Fruit fly (Drosophila melanogaster) ovary, adult (tissue): ENCODE data around the gene CG46426.

Experiments used
- CG17801 ChIP-seq: fragments of 200-800 bp; optimal IDR thresholded peaks from 2 replicates; lab custom pipeline; 2019; ENCODE audit warnings: missing biosample characterization, mild to moderate bottlenecking, missing genetic modification characterization, moderate library complexity; ENCODE audit not compliant: partially characterized antibody

CG46426 gene

DNA sequence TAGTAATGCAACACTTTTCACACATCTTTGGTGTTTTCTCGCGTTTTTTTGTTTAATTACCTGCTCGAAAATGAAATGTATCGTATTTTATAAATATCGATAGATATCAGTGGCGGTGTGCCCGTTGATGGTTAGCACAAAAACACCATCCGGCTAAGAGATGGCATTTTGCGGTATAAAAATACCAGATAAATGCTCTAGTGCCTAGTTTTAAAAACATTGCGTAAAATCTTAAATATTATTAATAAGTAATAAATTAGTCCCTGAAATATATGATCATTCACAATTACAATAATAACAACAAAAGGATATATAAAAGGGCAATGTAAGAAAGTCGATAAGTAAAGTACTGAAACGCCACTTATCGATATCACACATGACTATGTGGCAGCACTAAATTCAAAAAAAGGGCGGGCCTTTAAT lies 29.0 kb upstream of the CG46426 start, which contains the start of gene CycY:
CycY (minus strand) TSS at position 116 of the 423 bp plus-strand sequence.
- TF ChIP-seq CG17801 (GFP tag; lab: Kevin White, UChicago), result no peak

DNA sequence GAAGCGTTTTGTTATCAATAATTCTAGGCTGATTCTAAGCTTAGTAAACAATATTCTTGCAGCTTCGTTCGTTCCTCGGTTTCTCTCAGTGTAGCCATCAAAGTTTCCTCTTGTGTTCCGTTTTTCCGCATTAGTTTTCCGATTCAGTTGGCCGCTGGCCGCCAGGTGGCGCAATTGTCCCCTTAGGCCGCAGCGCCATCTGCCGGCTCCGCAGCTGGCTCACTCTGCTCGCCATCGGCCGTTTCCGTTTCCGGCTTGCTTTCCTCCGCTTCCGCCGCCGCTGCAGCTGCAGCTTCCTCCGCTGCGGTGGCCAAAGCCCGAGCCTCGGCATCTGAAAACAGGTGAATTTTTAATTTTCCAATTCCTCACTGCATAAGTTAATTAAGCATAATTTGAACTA lies 26.3 kb upstream of the CG46426 start:
- no peak for TF ChIP-seq CG17801 (GFP tag; lab: Kevin White, UChicago)

DNA sequence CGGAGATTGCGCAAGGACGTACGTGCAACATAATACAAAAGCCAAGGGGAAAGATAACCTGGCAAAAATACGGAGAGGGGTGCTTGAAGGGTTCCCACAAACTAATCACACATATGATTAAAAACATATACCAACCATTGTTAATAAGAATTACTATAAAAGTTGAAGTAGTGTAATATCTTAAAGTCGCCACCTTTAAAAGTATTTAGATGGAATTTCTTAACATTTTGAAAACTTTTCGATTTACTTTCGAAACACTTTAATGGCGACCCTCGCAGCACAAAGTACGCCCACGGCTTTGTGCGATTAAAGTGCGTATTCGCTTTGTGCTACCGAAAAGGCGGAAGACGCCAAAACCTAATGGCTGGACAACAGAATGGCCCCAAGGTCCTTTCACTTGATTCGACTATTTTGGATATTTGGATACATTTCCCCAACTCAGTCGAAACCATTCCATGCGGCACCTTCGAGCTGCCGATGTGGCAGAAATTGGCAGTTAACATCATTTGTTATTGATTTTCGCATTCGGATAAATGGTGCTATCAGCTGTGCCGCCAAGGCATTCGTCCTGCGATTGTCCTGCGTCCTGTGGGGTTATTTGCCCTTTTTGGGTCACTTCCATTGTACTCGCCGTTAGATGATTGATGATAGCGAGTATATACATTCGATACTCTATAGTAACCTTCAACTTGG lies 19.0 kb upstream of the CG46426 start:
- no peak for TF ChIP-seq CG17801 (GFP tag; lab: Kevin White, UChicago)

dm6 chr2L:11829277-11829676 lies 13.4 kb upstream of the CG46426 start, which contains the start of gene esc:
Gene esc, minus strand, starts transcription at chr2L:11829405.
- no peak for TF ChIP-seq CG17801 (GFP tag; lab: Kevin White, UChicago)

- no peak for TF ChIP-seq CG17801 (GFP tag; lab: Kevin White, UChicago)
Observed at dm6 chr2L:11833786-11834185, 8.8 kb upstream of the CG46426 start, which contains the start of gene CG45011. Gene CG45011, plus strand, starts transcription at chr2L:11834086.

DNA sequence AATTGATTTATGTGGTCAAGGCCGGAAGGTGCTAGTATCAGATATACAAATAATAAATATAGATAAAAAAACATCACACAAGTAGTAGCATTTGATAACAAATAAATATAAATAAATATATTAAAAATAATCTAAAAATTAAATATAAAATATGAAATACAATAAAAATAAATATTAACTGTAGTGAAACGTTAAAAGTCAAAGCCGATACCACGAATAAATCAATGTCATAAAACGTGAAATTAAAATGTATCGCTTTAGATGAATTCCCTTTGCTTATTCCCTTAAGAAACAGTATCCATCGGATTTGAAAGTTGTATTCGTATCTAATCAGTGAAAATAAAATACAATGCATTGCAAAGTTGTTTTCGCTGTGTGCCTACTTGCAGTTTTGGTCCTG lies 8.3 kb upstream of the CG46426 start, which contains the start of gene CG45012:
CG45012 (plus strand) TSS at position 301 of the 400 bp plus-strand sequence.
- no peak for TF ChIP-seq CG17801 (GFP tag; lab: Kevin White, UChicago)

DNA sequence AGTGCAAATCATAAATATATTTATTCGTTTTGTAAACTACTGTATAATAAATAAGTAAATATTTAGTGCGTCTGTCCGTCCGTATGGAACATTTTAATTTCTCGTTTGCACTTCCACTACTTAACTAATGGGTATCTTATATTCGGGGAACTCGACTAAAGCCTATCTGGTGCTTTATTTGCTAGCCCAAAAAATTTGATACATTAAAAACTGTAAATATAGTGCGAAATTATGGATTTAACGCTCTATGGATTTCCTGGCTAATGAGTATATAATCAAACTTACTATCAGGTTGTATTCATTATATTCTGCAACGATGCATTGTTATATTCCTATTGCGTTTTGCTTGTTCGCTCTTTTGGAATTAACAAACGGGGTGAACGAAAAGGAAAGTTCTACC lies 5.7 kb upstream of the CG46426 start, which contains the start of gene Sfp33A4:
Sfp33A4 (plus strand) TSS at position 301 of the 400 bp plus-strand sequence.
- TF ChIP-seq CG17801 (GFP tag; lab: Kevin White, UChicago), result no peak

DNA sequence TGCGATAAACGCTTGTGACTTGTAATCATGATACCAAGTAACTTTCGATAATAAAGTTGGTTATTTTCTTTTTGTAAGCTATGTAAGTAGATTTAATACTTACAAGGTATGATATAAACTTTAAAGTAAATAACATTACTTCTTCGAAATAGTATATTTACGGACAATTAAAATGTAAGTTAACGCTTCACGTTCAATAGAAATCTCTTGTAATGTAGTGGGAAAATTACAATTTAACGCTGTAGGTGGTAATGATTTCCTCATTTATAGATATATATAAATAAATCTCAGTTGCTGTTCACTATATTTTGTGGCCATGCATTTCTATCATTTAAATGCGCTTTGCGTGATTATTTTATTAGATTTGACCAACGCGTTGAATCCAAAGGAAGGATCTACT lies 5.2 kb upstream of the CG46426 start, which contains the start of gene Sfp33A2:
Sfp33A2 (plus strand) TSS at position 301 of the 400 bp plus-strand sequence.
- no peak for TF ChIP-seq CG17801 (GFP tag; lab: Kevin White, UChicago)

DNA sequence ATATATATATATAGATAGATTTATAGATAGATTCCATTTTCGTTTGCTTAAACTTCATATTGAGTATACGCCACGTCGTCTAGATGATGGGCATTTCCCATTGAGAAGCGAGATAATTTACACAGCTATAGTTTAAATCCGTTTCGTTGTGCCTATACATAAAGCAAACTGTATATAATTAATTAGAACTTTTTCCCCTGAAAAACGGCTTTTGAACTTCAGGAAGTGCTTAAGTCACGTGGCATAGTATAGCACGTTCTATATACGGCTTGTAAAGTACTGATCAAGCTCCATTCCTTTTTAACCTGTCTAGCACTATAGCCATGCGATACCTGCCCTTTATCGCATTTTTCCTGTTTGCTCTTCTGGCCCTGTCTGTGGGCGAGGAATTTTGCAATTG lies 3.0 kb upstream of the CG46426 start, which contains the start of gene Sfp33A3:
Sfp33A3 (plus strand) TSS at position 301 of the 400 bp plus-strand sequence.
- no peak for TF ChIP-seq CG17801 (GFP tag; lab: Kevin White, UChicago)

DNA sequence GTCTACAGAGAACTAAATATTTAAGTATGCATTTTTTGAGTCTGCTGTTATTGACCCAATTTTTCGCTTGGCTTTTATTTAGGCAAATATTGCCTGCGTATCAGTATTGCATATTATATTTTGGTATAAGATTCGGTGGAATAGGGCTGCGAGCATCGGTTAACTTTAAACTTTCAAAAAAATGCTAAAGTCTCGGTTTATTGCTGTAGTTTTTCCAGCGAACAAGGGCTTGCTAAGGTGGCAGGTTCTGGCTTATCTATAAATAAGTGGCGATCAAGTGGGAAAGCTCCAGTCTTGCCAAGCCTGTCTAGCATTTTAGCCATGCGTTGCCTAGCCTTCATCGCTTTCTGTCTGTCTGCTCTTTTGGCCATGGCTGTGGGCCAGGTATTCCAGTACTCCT lies 2.2 kb upstream of the CG46426 start, which contains the start of gene CG31704:
CG31704 (plus strand) TSS at position 301 of the 400 bp plus-strand sequence.
- no peak for TF ChIP-seq CG17801 (GFP tag; lab: Kevin White, UChicago)

- no peak for TF ChIP-seq CG17801 (GFP tag; lab: Kevin White, UChicago)
Observed at dm6 chr2L:11841538-11841937, 1.1 kb upstream of the CG46426 start.

DNA sequence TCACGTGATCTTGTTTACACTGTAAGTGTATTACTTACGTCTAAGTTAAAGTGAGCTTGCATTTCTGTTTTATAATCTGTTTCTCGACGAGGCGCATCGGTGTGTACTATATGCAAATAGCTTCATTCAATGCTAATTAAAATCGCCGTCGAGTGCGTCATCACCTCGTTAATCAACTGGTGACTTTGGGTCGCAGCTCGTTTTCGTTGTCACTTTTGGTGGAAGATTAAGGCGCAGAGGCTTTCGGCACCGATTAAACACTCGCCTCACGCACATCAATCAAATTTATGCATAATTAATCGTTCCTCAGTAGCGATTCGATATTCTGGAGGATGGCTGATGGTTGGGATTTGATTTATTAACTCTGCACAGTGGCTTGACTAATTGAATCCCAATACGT lies 1.6 kb downstream of the CG46426 start:
- TF ChIP-seq CG17801 (GFP tag; lab: Kevin White, UChicago), result no peak

DNA sequence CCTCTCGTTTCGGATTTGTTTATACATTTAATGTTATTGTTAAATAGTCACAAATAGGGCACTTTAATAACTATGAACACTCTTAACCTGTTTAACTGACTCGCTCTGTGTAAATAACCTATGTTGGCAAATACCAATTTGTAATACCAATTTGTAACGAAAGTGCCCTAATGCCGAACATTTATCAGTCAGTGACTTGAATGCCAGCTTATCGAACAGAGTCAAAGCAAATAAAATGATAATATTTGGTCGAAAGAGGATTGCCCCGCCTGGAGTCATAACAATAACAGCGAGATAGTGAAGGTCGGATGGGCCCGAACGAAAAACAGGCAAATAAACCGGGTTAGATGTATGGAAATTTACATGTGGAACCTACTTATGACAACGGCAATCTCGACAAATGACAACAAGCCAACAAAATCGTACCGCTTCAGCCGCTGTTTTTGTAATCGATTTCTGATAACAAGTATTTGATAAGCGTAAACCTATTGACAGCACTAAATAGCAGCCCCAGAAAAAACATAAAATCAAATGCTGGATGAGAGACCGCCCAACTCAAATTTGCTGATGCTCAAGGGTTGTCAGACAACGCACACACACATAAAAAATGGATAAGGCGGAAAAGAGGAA lies 2.6 kb downstream of the CG46426 start:
- no peak for TF ChIP-seq CG17801 (GFP tag; lab: Kevin White, UChicago)

DNA sequence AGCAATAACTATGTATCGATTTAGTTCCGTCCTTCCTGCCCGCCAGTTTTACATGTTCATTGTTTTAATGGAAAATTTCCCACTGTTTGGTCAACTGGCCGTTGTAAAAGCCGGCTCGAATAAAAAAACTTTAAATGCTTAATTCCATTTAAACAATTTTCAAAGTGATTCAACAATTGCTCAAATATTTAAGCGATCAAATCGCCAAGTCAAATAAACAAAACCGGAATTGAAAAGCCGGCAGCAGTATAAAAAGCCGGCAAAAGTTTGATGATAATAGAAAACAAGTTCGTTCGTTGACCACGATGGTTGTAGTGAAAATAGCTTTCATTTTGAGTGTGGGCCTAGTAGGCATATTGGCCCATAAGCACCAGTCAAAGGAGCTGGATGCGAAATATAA lies 4.3 kb downstream of the CG46426 start, which contains the start of gene Mal-B1:
Mal-B1 (plus strand) TSS at position 301 of the 400 bp plus-strand sequence.
- TF ChIP-seq CG17801 (GFP tag; lab: Kevin White, UChicago), result no peak

DNA sequence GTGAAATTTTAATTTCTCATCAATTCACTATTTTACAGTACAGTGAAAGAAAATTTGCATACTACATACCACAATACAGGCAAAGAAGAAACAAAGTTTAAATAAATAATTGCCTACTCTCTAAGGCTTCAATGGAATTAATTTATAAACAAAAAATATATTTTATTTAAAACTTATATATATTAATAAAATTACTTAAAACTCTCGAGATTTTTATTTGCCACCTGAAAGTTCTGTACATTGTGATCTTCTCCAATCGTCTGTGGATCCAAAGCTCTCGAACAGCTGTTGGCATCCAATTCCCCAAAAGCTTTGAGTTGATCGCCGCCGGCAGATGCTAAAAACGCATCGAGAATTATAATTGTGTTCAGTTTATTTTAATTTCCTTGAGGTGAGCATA lies 7.0 kb downstream of the CG46426 start, which contains the start of gene Mal-B2:
Mal-B2 (plus strand) TSS at position 301 of the 400 bp plus-strand sequence.
- TF ChIP-seq CG17801 (GFP tag; lab: Kevin White, UChicago), result no peak
